Fruit fly (Drosophila melanogaster) whole organism, embryonic: Measurements from ENCODE around the gene CG12016.

Source experiments
- Ada2b ChIP-seq: fragments of 200-800 bp; sonication (Bioruptor generic); IDR thresholded peaks from 2 replicates; pipeline ENCODE4 v1.3.6; 2022; ENCODE audit warnings: missing biosample characterization, missing genetic modification characterization
- Atf6 ChIP-seq: fragments of 200-800 bp; sonication (Bioruptor generic); IDR thresholded peaks from 2 replicates; pipeline ENCODE4 v1.3.6; 2022; ENCODE audit warnings: missing biosample characterization, missing genetic modification characterization
- CG10209 ChIP-seq: fragments of 200-800 bp; sonication (Bioruptor generic); optimal IDR thresholded peaks from 3 replicates; lab custom pipeline; 2017; ENCODE audit warnings: missing biosample characterization, mild to moderate bottlenecking, missing genetic modification characterization, missing genetic modification reagents
- CG10462 ChIP-seq: fragments of 200-800 bp; sonication (Bioruptor generic); optimal IDR thresholded peaks from 2 replicates; lab custom pipeline; 2016; ENCODE audit warnings: missing biosample characterization, missing genetic modification characterization
- CG11085 ChIP-seq: fragments of 200-800 bp; sonication (Bioruptor generic); IDR thresholded peaks from 2 replicates; pipeline ENCODE4 v1.3.6; 2022; ENCODE audit warnings: missing biosample characterization, missing genetic modification characterization
- CG11093 ChIP-seq: fragments of 200-800 bp; sonication (Bioruptor generic); IDR thresholded peaks from 3 replicates; pipeline ENCODE4 v1.3.6; 2022; ENCODE audit warnings: missing biosample characterization, missing genetic modification characterization
- CG11696 ChIP-seq: fragments of 200-800 bp; sonication (Bioruptor generic); IDR thresholded peaks from 2 replicates; pipeline ENCODE4 v1.3.6; 2022; ENCODE audit warnings: missing biosample characterization, missing genetic modification characterization
- CG11723 ChIP-seq: fragments of 200-800 bp; sonication (Bioruptor generic); optimal IDR thresholded peaks from 2 replicates; lab custom pipeline; 2017; ENCODE audit warnings: missing biosample characterization, mild to moderate bottlenecking, missing genetic modification characterization
- CG12155 ChIP-seq: fragments of 200-800 bp; sonication (Bioruptor generic); optimal IDR thresholded peaks from 3 replicates; lab custom pipeline; 2016; ENCODE audit warnings: missing biosample characterization, missing genetic modification characterization
- CG14050 ChIP-seq: fragments of 200-800 bp; sonication (Bioruptor generic); IDR thresholded peaks from 3 replicates; pipeline ENCODE4 v1.3.6; 2022; ENCODE audit warnings: missing biosample characterization, missing genetic modification characterization
- CG16813 ChIP-seq: fragments of 200-800 bp; sonication (Bioruptor generic); IDR thresholded peaks from 3 replicates; pipeline ENCODE4 v1.3.6; 2022; ENCODE audit warnings: missing biosample characterization, missing genetic modification characterization; ENCODE audit not compliant: partially characterized antibody
- CG17359 ChIP-seq: fragments of 200-800 bp; sonication (Bioruptor generic); optimal IDR thresholded peaks from 3 replicates; lab custom pipeline; 2018; ENCODE audit warnings: missing biosample characterization, mild to moderate bottlenecking, missing genetic modification characterization, moderate library complexity
- CG17385 ChIP-seq: fragments of 200-800 bp; sonication (Bioruptor generic); optimal IDR thresholded peaks from 3 replicates; lab custom pipeline; 2018; ENCODE audit warnings: missing biosample characterization, mild to moderate bottlenecking, missing genetic modification characterization
- CG17612 ChIP-seq: fragments of 200-800 bp; sonication (Bioruptor generic); IDR thresholded peaks from 2 replicates; pipeline ENCODE4 v1.3.6; 2022; ENCODE audit warnings: missing biosample characterization, missing genetic modification characterization
- CG18262 ChIP-seq: fragments of 200-800 bp; optimal IDR thresholded peaks from 3 replicates; lab custom pipeline; 2019; ENCODE audit warnings: missing biosample characterization, mild to moderate bottlenecking, missing genetic modification characterization, moderate library complexity
- CG2202 ChIP-seq: fragments of 200-800 bp; sonication (Bioruptor generic); optimal IDR thresholded peaks from 2 replicates; lab custom pipeline; 2018; ENCODE audit warnings: missing biosample characterization, mild to moderate bottlenecking, missing genetic modification characterization
- CG31365 ChIP-seq: fragments of 200-800 bp; sonication (Bioruptor generic); optimal IDR thresholded peaks from 2 replicates; lab custom pipeline; 2018; ENCODE audit warnings: missing biosample characterization, mild to moderate bottlenecking, missing genetic modification characterization
- CG3163 ChIP-seq: fragments of 200-800 bp; sonication (Bioruptor generic); optimal IDR thresholded peaks from 3 replicates; lab custom pipeline; 2016; ENCODE audit warnings: missing biosample characterization, missing genetic modification characterization
- CG32532 ChIP-seq: fragments of 200-800 bp; sonication (Bioruptor generic); IDR thresholded peaks from 2 replicates; pipeline ENCODE4 v1.3.6; 2022; ENCODE audit warnings: missing biosample characterization, missing genetic modification characterization
- CG33557 ChIP-seq: fragments of 200-800 bp; sonication (Bioruptor generic); optimal IDR thresholded peaks from 2 replicates; lab custom pipeline; 2019; ENCODE audit warnings: missing biosample characterization, mild to moderate bottlenecking, missing genetic modification characterization, moderate library complexity
- CG4424 ChIP-seq: fragments of 200-800 bp; sonication (Bioruptor generic); optimal IDR thresholded peaks from 3 replicates; lab custom pipeline; 2016; ENCODE audit warnings: missing biosample characterization, missing genetic modification characterization
- CG4617 ChIP-seq: fragments of 200-800 bp; sonication (Bioruptor generic); optimal IDR thresholded peaks from 3 replicates; lab custom pipeline; 2016; ENCODE audit warnings: missing biosample characterization, missing genetic modification characterization, borderline replicate concordance
- CG5245 ChIP-seq: fragments of 200-800 bp; sonication (Bioruptor generic); optimal IDR thresholded peaks from 3 replicates; lab custom pipeline; 2016; ENCODE audit warnings: missing biosample characterization, missing genetic modification characterization
- CG6175 ChIP-seq: fragments of 200-800 bp; sonication (Bioruptor generic); IDR thresholded peaks from 3 replicates; pipeline ENCODE4 v1.3.6; 2022; ENCODE audit warnings: missing biosample characterization, missing genetic modification characterization
- CG7786 ChIP-seq: fragments of 200-800 bp; sonication (Bioruptor generic); optimal IDR thresholded peaks from 2 replicates; lab custom pipeline; 2016; ENCODE audit warnings: missing biosample characterization, missing genetic modification characterization
- CG7987 ChIP-seq: fragments of 200-800 bp; sonication (Bioruptor generic); optimal IDR thresholded peaks from 2 replicates; lab custom pipeline; 2018; ENCODE audit warnings: missing biosample characterization, mild to moderate bottlenecking, missing genetic modification characterization, moderate library complexity
- CG8924 ChIP-seq: fragments of 200-800 bp; optimal IDR thresholded peaks from 3 replicates; lab custom pipeline; 2019; ENCODE audit warnings: missing biosample characterization, mild to moderate bottlenecking, missing genetic modification characterization, moderate library complexity
- CHES-1-like ChIP-seq: fragments of 200-800 bp; sonication (Bioruptor generic); optimal IDR thresholded peaks from 2 replicates; lab custom pipeline; 2016; ENCODE audit warnings: missing biosample characterization, missing genetic modification characterization
- Camta ChIP-seq: fragments of 200-800 bp; sonication (Bioruptor generic); optimal IDR thresholded peaks from 2 replicates; lab custom pipeline; 2016; ENCODE audit warnings: missing biosample characterization, missing genetic modification characterization
- CrebB ChIP-seq: fragments of 200-800 bp; sonication (Bioruptor generic); optimal IDR thresholded peaks from 3 replicates; lab custom pipeline; 2018; ENCODE audit warnings: missing biosample characterization, mild to moderate bottlenecking, missing genetic modification characterization
- D19B ChIP-seq: fragments of 200-800 bp; sonication (Bioruptor generic); optimal IDR thresholded peaks from 2 replicates; lab custom pipeline; 2017; ENCODE audit warnings: missing biosample characterization, mild to moderate bottlenecking, missing genetic modification characterization
- Dad ChIP-seq: fragments of 200-800 bp; sonication (Bioruptor generic); optimal IDR thresholded peaks from 3 replicates; lab custom pipeline; 2016; ENCODE audit warnings: missing biosample characterization, missing genetic modification characterization
- Fer1 ChIP-seq: fragments of 200-800 bp; sonication (Bioruptor generic); optimal IDR thresholded peaks from 2 replicates; lab custom pipeline; 2017; ENCODE audit warnings: missing biosample characterization, mild to moderate bottlenecking, missing genetic modification characterization
- Hr51 ChIP-seq, 2 experiments: fragments of 200-800 bp; sonication (Bioruptor generic); optimal IDR thresholded peaks; 2 replicates in 1 of 2; 3 replicates in 1 of 2; lab custom pipeline; 2016 to 2018; ENCODE audit warnings: missing biosample characterization in 2 of 2, missing genetic modification characterization in 2 of 2, mild to moderate bottlenecking in 1 of 2, moderate library complexity in 1 of 2
- Hsf ChIP-seq: fragments of 200-800 bp; sonication (Bioruptor generic); optimal IDR thresholded peaks from 3 replicates; lab custom pipeline; 2016; ENCODE audit warnings: missing biosample characterization, missing genetic modification characterization
- Lpt ChIP-seq: fragments of >200 bp; optimal IDR thresholded peaks from 2 replicates; lab custom pipeline; 2018; ENCODE audit warnings: missing biosample characterization, missing genetic modification characterization
- Poxn ChIP-seq: fragments of 200-800 bp; sonication (Bioruptor generic); IDR thresholded peaks from 2 replicates; pipeline ENCODE4 v1.3.6; 2022; ENCODE audit warnings: missing biosample characterization, missing genetic modification characterization
- Side ChIP-seq: fragments of 200-800 bp; sonication (Bioruptor generic); optimal IDR thresholded peaks from 2 replicates; lab custom pipeline; 2016; ENCODE audit warnings: missing biosample characterization, missing genetic modification characterization
- br ChIP-seq: fragments of >200 bp; optimal IDR thresholded peaks from 2 replicates; lab custom pipeline; 2017
- chn ChIP-seq: fragments of 200-800 bp; sonication (Bioruptor generic); optimal IDR thresholded peaks from 2 replicates; lab custom pipeline; 2016; ENCODE audit warnings: missing biosample characterization, missing genetic modification characterization
- corto ChIP-seq: fragments of 200-800 bp; sonication (Bioruptor generic); optimal IDR thresholded peaks from 2 replicates; lab custom pipeline; 2016; ENCODE audit warnings: missing biosample characterization, mild to moderate bottlenecking, missing genetic modification characterization, moderate library complexity
- crp ChIP-seq, 2 experiments: fragments of 200-800 bp; sonication (Bioruptor generic); optimal IDR thresholded peaks; 2 replicates in 1 of 2; 3 replicates in 1 of 2; lab custom pipeline; 2017; ENCODE audit warnings: missing biosample characterization in 2 of 2, missing genetic modification characterization in 2 of 2, mild to moderate bottlenecking in 1 of 2, moderate library complexity in 1 of 2
- da ChIP-seq: fragments of 200-800 bp; sonication (Bioruptor generic); optimal IDR thresholded peaks from 2 replicates; lab custom pipeline; 2016; ENCODE audit warnings: missing biosample characterization, missing genetic modification characterization
- dimm ChIP-seq: fragments of 200-800 bp; sonication (Bioruptor generic); IDR thresholded peaks from 2 replicates; pipeline ENCODE4 v1.3.6; 2022; ENCODE audit warnings: missing biosample characterization, missing genetic modification characterization
- exex ChIP-seq: fragments of 200-800 bp; sonication (Bioruptor generic); optimal IDR thresholded peaks from 4 replicates; lab custom pipeline; 2018; ENCODE audit warnings: missing biosample characterization, mild to moderate bottlenecking, missing genetic modification characterization, moderate library complexity
- ham ChIP-seq: fragments of 200-800 bp; sonication (Bioruptor generic); IDR thresholded peaks from 2 replicates; pipeline ENCODE4 v1.3.6; 2022; ENCODE audit warnings: missing biosample characterization, missing genetic modification characterization
- kay ChIP-seq: fragments of 200-800 bp; sonication (Bioruptor generic); optimal IDR thresholded peaks from 2 replicates; lab custom pipeline; 2016; ENCODE audit warnings: missing biosample characterization, missing genetic modification characterization
- lbe ChIP-seq: fragments of 200-800 bp; sonication (Bioruptor generic); optimal IDR thresholded peaks from 2 replicates; lab custom pipeline; 2016; ENCODE audit warnings: missing biosample characterization, mild to moderate bottlenecking, missing genetic modification characterization
- sisA ChIP-seq: fragments of 200-800 bp; sonication (Bioruptor generic); IDR thresholded peaks from 2 replicates; pipeline ENCODE4 v1.3.6; 2022; ENCODE audit warnings: missing biosample characterization, missing genetic modification characterization
- sqz ChIP-seq: fragments of 200-800 bp; sonication (Bioruptor generic); optimal IDR thresholded peaks from 3 replicates; lab custom pipeline; 2018; ENCODE audit warnings: missing biosample characterization, mild to moderate bottlenecking, missing genetic modification characterization
- vfl ChIP-seq: fragments of 200-800 bp; sonication (Bioruptor generic); optimal IDR thresholded peaks from 2 replicates; lab custom pipeline; 2016; ENCODE audit warnings: missing biosample characterization, missing genetic modification characterization

The CG12016 gene

DNA sequence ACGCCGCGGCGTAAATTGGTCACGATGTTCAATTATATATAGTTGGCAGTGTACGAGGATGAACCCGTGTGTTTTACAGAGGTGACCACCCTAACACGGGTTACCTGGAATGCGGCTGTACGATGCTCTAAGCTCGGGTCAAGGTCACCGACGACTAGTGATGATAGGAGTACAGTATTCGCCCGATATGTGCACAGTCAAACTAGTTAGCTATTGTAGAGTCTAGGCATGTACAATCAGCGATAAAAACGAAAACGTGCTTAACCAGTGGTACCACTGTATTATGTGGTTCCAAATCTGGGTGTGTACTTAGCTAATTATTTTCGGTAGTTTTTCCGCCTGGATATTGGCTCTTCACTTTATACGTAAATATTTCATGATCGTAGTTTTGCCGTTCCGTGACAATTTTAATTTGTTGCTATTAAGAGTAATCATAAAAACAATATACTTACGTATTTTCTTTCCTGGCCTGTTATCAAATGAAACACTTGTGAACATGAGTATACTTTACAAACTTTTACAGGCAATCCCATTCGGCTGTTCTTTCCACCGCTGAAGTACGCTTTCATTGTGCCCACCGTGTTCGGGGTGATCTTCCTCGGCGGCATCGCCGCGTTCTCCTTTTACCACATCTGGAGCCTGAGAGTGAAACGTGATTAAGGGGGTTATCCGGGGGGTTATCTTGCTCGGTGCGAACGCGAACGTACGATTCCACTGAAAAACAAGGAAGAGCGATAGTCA is 807 bp downstream of the CG12016 start (continued):
- no peak for TF ChIP-seq CG11085
- peak; percentile 46 for TF ChIP-seq Fer1 (GFP tag; lab: Kevin White, UChicago)
- TF ChIP-seq CG7786, result no peak
- no peak for TF ChIP-seq CG2202
- TF ChIP-seq CG18262 (tag; lab: Kevin White, UChicago), result no peak
- no peak for TF ChIP-seq Lpt (GFP tag; lab: Kevin White, UChicago)
- TF ChIP-seq CG33557, result no peak
- TF ChIP-seq dimm, result no peak
- TF ChIP-seq CG4617, result no peak
- no peak for TF ChIP-seq br (lab: Kevin White, UChicago)
- no peak for TF ChIP-seq CG16813 (GFP tag; lab: Robert Waterston, UW)
- no peak for TF ChIP-seq Dad (GFP tag; lab: Kevin White, UChicago)
- no peak for TF ChIP-seq da (GFP tag; lab: Kevin White, UChicago)
- TF ChIP-seq sisA, result 0 out of 2 replicates have a peak, but pooled peaks have one; percentile 18
- no peak for TF ChIP-seq Camta (GFP tag; lab: Kevin White, UChicago)
- TF ChIP-seq CG17385 (GFP tag; lab: Kevin White, UChicago), result peak; percentile 38
- TF ChIP-seq Hsf (GFP tag; lab: Kevin White, UChicago), result peak; percentile 14
- TF ChIP-seq CG4424 (GFP tag; lab: Kevin White, UChicago), result no peak
- TF ChIP-seq CG11696 (GFP tag; lab: Robert Waterston, UW), result no peak
- no peak for TF ChIP-seq CG3163
- no peak for TF ChIP-seq CG11093 (GFP tag; lab: Robert Waterston, UW)
- no peak for TF ChIP-seq CHES-1-like (GFP tag; lab: Kevin White, UChicago)
- 0 out of 2 replicates have a peak, but pooled peaks have one; percentile 19 for TF ChIP-seq Ada2b (GFP tag; lab: Robert Waterston, UW)
- peak; percentile 7 for TF ChIP-seq Side (GFP tag; lab: Kevin White, UChicago)
- TF ChIP-seq corto, result no peak
- no peak for TF ChIP-seq CG10462 (GFP tag; lab: Kevin White, UChicago)
- TF ChIP-seq Poxn (GFP tag; lab: Robert Waterston, UW), result no peak
- TF ChIP-seq CG17359, result no peak
- peak; percentile 12 for TF ChIP-seq CG8924 (tag; lab: Kevin White, UChicago)
- no peak for TF ChIP-seq CG12155 (GFP tag; lab: Kevin White, UChicago)
- no peak for TF ChIP-seq CG14050 (GFP tag; lab: Robert Waterston, UW)
- peak; percentile 66 for TF ChIP-seq CG32532 (GFP tag; lab: Robert Waterston, UW)
- TF ChIP-seq CG7987 (GFP tag; lab: Kevin White, UChicago), result no peak
- TF ChIP-seq CG10209, result no peak
- no peak for TF ChIP-seq chn (GFP tag; lab: Kevin White, UChicago)
- TF ChIP-seq vfl, result no peak
- no peak for TF ChIP-seq crp (GFP tag; optimal IDR thresholded peaks at IDR 0.05; lab: Kevin White, UChicago)
- no peak for TF ChIP-seq CG11723 (GFP tag; lab: Kevin White, UChicago)
- TF ChIP-seq sqz (GFP tag; lab: Kevin White, UChicago), result no peak
- TF ChIP-seq CG5245 (GFP tag; lab: Kevin White, UChicago), result no peak
- no peak for TF ChIP-seq CrebB (tag; lab: Kevin White, UChicago)
- TF ChIP-seq kay, result no peak
- no peak for TF ChIP-seq Hr51 (GFP tag; optimal IDR thresholded peaks at IDR 0.05; lab: Kevin White, UChicago)
- TF ChIP-seq D19B (GFP tag; lab: Kevin White, UChicago), result no peak
- TF ChIP-seq CG31365 (tag; lab: Kevin White, UChicago), result no peak
- TF ChIP-seq lbe (GFP tag; lab: Kevin White, UChicago), result no peak
- no peak for TF ChIP-seq exex
- TF ChIP-seq CG6175 (GFP tag; lab: Robert Waterston, UW), result no peak
- TF ChIP-seq ham (GFP tag; lab: Robert Waterston, UW), result no peak
- TF ChIP-seq CG17612 (GFP tag; lab: Robert Waterston, UW), result no peak
- peak; percentile 43; the same call in 1 of the 2 replicates for TF ChIP-seq Atf6 (GFP tag; lab: Robert Waterston, UW)
